Fruit fly (Drosophila melanogaster): ENCODE data around the gene grn.

grn gene

DNA sequence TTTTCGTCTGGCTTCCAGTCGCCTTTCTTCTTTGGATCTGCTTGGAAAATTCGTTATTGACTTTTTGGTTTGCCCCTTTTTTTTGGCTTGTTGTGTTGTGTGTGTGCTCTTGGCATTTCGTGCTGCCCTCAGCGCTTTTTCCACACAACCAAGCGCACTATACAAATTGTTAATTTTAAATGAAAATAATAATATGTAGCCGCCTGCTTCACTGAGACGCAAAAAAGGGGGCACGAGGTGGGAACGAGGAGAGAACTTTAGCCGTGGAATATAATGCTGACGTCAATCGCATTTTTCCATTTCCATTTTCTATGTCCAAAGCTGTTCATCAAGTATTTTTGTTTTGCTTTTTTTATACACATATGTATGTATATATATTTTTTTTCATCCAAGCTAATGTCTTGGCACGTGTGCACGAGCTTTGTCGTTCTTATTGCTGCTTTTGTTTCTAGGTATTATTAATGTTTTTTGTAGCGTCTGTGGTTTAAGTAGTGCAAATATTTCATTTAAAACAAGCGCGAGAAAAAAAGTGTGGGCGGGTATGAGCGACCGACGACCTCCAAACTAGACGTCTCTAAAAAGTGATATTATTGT, 69.4 kb downstream of the grn start:
- TF ChIP-seq sd (tag; optimal IDR thresholded peaks at IDR 0.05), result peak; percentile 90
- peak; percentile 61 for TF ChIP-seq sens (GFP tag)
- peak; percentile 92 for TF ChIP-seq cwo (GFP tag; optimal IDR thresholded peaks at IDR 0.05)
- TF ChIP-seq CG16863 (GFP tag; optimal IDR thresholded peaks at IDR 0.05), result no peak
- no peak for TF ChIP-seq Antp (GFP tag; optimal IDR thresholded peaks at IDR 0.05)
- 0 out of 2 replicates have a peak, but pooled peaks have one; percentile 13 for TF ChIP-seq sob (GFP tag; IDR thresholded peaks at IDR 0.05)
- TF ChIP-seq eyg (GFP tag; optimal IDR thresholded peaks at IDR 0.05), result no peak
- peak; percentile 59 for TF ChIP-seq Med (GFP tag)
- TF ChIP-seq CG10431 (GFP tag; optimal IDR thresholded peaks at IDR 0.05), result no peak
- no peak for TF ChIP-seq CG6689 (GFP tag; IDR thresholded peaks at IDR 0.05)
- no peak for TF ChIP-seq chm (GFP tag; IDR thresholded peaks at IDR 0.05)
- TF ChIP-seq ftz-f1 (GFP tag; optimal IDR thresholded peaks at IDR 0.05), result no peak
- peak in 1 of 2 experiments; percentile 4 for TF ChIP-seq eve (GFP tag; optimal IDR thresholded peaks at IDR 0.05)
- peak; percentile 41 for TF ChIP-seq CG10543 (GFP tag; optimal IDR thresholded peaks at IDR 0.05)
- 0 out of 3 replicates have a peak, but pooled peaks have one; percentile 37 for TF ChIP-seq sr (GFP tag; IDR thresholded peaks at IDR 0.05)
- no peak for TF ChIP-seq ken (GFP tag; IDR thresholded peaks at IDR 0.05)
- TF ChIP-seq abd-A (tag; optimal IDR thresholded peaks at IDR 0.05), result peak; percentile 39
- TF ChIP-seq Pdp1 (GFP tag; optimal IDR thresholded peaks at IDR 0.05), result peak in 1 of 2 experiments; percentile 20
- no peak for TF ChIP-seq unc-4 (GFP tag; IDR thresholded peaks at IDR 0.05; ENCODE audit: partially characterized antibody)
- TF ChIP-seq crol (GFP tag; IDR thresholded peaks at IDR 0.05), result peak; percentile 47; the same call in 1 of the 2 replicates
- no peak for TF ChIP-seq hth (optimal IDR thresholded peaks at IDR 0.05)

DNA sequence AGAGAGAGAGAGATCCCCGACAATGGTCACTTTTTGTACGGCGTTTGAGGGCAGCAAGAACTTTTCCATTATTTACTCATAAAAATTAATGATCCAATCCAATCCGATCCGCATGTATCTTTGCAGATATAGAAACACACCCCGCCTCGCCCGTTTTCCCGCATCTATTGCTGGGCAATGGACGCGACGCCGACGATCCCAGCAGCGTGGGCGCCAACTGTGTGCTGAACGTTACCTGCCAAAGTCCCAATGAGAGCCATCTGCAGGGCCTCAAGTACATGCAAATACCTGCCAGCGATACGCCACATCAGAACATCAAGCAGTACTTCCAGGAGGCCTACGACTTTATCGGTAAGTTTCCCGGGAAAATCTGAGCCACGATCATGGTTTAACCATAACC, 70.3 kb downstream of the grn start:
- no peak for TF ChIP-seq CG30403 (GFP tag; optimal IDR thresholded peaks at IDR 0.05)
- TF ChIP-seq CG3163 (GFP tag; optimal IDR thresholded peaks at IDR 0.05), result no peak
- no peak for TF ChIP-seq Med (GFP tag)
- no peak for TF ChIP-seq CG12219 (GFP tag; optimal IDR thresholded peaks at IDR 0.05)
- TF ChIP-seq Dek (tag; optimal IDR thresholded peaks at IDR 0.05), result no peak
- no peak for TF ChIP-seq Rx (GFP tag; IDR thresholded peaks at IDR 0.05)
- TF ChIP-seq Dip3 (GFP tag; optimal IDR thresholded peaks at IDR 0.05), result no peak
- peak in 1 of 2 experiments; percentile 13 for TF ChIP-seq Trl (optimal IDR thresholded peaks at IDR 0.05)
- TF ChIP-seq Trl (GFP tag; optimal IDR thresholded peaks at IDR 0.05), result no peak
- TF ChIP-seq sr (GFP tag; IDR thresholded peaks at IDR 0.05), result peak; percentile 93
- TF ChIP-seq lov (optimal IDR thresholded peaks at IDR 0.05), result no peak
- no peak for TF ChIP-seq lov (GFP tag; IDR thresholded peaks at IDR 0.05)
- TF ChIP-seq CG14014 (GFP tag; IDR thresholded peaks at IDR 0.05), result no peak
- no peak for TF ChIP-seq CG3995 (GFP tag; optimal IDR thresholded peaks at IDR 0.05)
- TF ChIP-seq CG12155 (GFP tag; optimal IDR thresholded peaks at IDR 0.05), result no peak
- TF ChIP-seq CG2875 (GFP tag; optimal IDR thresholded peaks at IDR 0.05), result no peak
- TF ChIP-seq pita (GFP tag; optimal IDR thresholded peaks at IDR 0.05), result no peak
- no peak for TF ChIP-seq CG17829 (tag; optimal IDR thresholded peaks at IDR 0.05)
- TF ChIP-seq sens (GFP tag), result peak; percentile 13
- no peak for TF ChIP-seq ham (GFP tag; IDR thresholded peaks at IDR 0.05)
- no peak for TF ChIP-seq Lpt (GFP tag; optimal IDR thresholded peaks at IDR 0.05)
- TF ChIP-seq GATAe (GFP tag; conservative IDR thresholded peaks at IDR 0.05), result no peak
- no peak for TF ChIP-seq shn (GFP tag; optimal IDR thresholded peaks at IDR 0.05)
- TF ChIP-seq CG17612 (GFP tag; IDR thresholded peaks at IDR 0.05), result no peak
- no peak for TF ChIP-seq gcm (GFP tag; optimal IDR thresholded peaks at IDR 0.05)
- TF ChIP-seq CG12769 (tag; optimal IDR thresholded peaks at IDR 0.05), result peak; percentile 13
- no peak for TF ChIP-seq Fer1 (GFP tag; optimal IDR thresholded peaks at IDR 0.05)
- TF ChIP-seq CG2129 (GFP tag; IDR thresholded peaks at IDR 0.05; ENCODE audit: partially characterized antibody), result no peak
- no peak for TF ChIP-seq mirr (GFP tag; optimal IDR thresholded peaks at IDR 0.05)
- TF ChIP-seq CG6254 (GFP tag; optimal IDR thresholded peaks at IDR 0.05), result no peak
- TF ChIP-seq CG1024 (GFP tag; IDR thresholded peaks at IDR 0.05), result no peak
- no peak for TF ChIP-seq p53 (GFP tag; optimal IDR thresholded peaks at IDR 0.05)

Data from whole organism, embryonic.